Worm (Caenorhabditis elegans) whole organism, L3 larva: ENCODE results near the gene nhr-177.

ENCODE experiments used
- ama-1 ChIP-seq: fragments of 150-350 bp; optimal IDR thresholded peaks from 2 replicates; lab custom pipeline; 2018
- elt-1 ChIP-seq: fragments of 150-350 bp; optimal IDR thresholded peaks from 2 replicates; lab custom pipeline; 2014; ENCODE audit warnings: missing biosample characterization, missing genetic modification characterization
- elt-2 ChIP-seq: sonication (generic microtip); optimal IDR thresholded peaks from 2 replicates; lab custom pipeline; 2016; ENCODE audit warnings: missing genetic modification reagents, mild to moderate bottlenecking, missing genetic modification characterization, missing compliant biosample characterization
- fkh-10 ChIP-seq: sonication (generic microtip); optimal IDR thresholded peaks from 2 replicates; lab custom pipeline; 2017; ENCODE audit warnings: missing biosample characterization, missing genetic modification reagents, missing genetic modification characterization
- hmg-11 ChIP-seq: sonication (generic microtip); optimal IDR thresholded peaks from 2 replicates; lab custom pipeline; 2016; ENCODE audit warnings: missing genetic modification characterization, missing compliant biosample characterization
- lin-15B ChIP-seq: fragments of 150-350 bp; optimal IDR thresholded peaks from 2 replicates; lab custom pipeline; 2014; ENCODE audit warnings: missing biosample characterization, missing genetic modification characterization
- mdl-1 ChIP-seq: fragments of 150-350 bp; optimal IDR thresholded peaks from 2 replicates; lab custom pipeline; 2014; ENCODE audit warnings: missing biosample characterization, missing genetic modification characterization
- nhr-11 ChIP-seq: fragments of 150-350 bp; optimal IDR thresholded peaks from 2 replicates; lab custom pipeline; 2014; ENCODE audit warnings: missing biosample characterization, missing genetic modification characterization
- nhr-237 ChIP-seq: fragments of 150-350 bp; optimal IDR thresholded peaks from 2 replicates; lab custom pipeline; 2014; ENCODE audit warnings: missing biosample characterization, missing genetic modification characterization
- nhr-28 ChIP-seq: fragments of 150-350 bp; optimal IDR thresholded peaks from 2 replicates; lab custom pipeline; 2014; ENCODE audit warnings: missing biosample characterization, missing genetic modification characterization
- pha-4 ChIP-seq: fragments of 150-350 bp; optimal IDR thresholded peaks from 2 replicates; lab custom pipeline; 2014; ENCODE audit warnings: missing biosample characterization, missing genetic modification reagents, missing genetic modification characterization
- zag-1 ChIP-seq: fragments of 150-350 bp; optimal IDR thresholded peaks from 2 replicates; lab custom pipeline; 2014; ENCODE audit warnings: missing biosample characterization, missing genetic modification characterization

Gene nhr-177

DNA sequence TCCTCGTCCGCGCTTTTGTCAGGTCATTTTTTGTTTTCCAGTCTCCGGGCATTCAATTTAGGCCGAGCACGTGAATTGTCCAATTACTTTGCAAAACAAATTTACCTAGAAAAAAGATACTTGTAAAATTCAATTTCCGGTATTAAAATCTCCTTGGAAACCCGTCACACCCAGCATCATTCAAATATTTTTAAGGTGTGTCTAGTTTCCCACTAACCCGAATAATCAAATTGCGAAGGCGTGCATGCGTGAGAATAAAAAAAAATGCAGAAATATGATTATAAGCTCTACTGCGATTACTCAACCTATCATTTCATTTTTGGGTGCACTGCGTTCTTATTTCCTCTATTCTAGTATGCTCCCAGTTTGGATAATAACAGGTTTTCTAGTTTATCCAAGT is 44.8 kb downstream of the nhr-177 start, which contains the start of gene irld-11:
irld-11 (plus strand) TSS at position 301 of the 400 bp plus-strand sequence.
- TF ChIP-seq lin-15B = no peak
- TF ChIP-seq elt-1 (tag; lab: Kevin White, UChicago) = no peak
- no peak for TF ChIP-seq hmg-11 (tag; lab: Kevin White, UChicago)
- no peak for TF ChIP-seq nhr-237
- TF ChIP-seq fkh-10 (GFP tag; lab: Kevin White, UChicago) = no peak

DNA sequence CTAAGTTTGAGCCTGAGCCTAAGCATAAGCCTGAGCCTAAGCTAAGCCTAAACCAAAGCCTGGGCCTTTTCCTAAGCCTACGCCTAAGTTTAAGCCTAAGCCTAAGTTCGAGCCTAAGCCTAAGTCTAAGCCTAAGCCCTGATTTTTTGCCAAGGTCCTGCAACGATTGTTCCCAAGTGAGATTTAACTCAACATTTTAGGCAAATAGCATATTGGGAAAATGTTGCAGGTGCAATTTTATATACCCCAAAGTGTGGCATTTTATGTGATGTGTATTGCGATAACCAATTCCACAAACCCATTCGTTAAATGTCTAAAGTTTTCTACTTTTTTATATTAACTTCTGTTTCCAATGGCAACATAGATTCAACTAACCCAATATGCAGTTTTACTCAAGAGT is 52.2 kb downstream of the nhr-177 start, which contains the start of gene irld-40:
irld-40 (plus strand) TSS at position 301 of the 400 bp plus-strand sequence.
- TF ChIP-seq ama-1 (lab: Kevin White, UChicago) = no peak
- peak; percentile 1 for TF ChIP-seq nhr-11 (tag; lab: Kevin White, UChicago)
- TF ChIP-seq elt-2 = no peak
- TF ChIP-seq zag-1 (tag; lab: Kevin White, UChicago) = no peak
- no peak for TF ChIP-seq nhr-28 (tag; lab: Kevin White, UChicago)
- TF ChIP-seq mdl-1 (tag; lab: Kevin White, UChicago) = no peak
- no peak for TF ChIP-seq pha-4 (tag; lab: Kevin White, UChicago)
